Fruit fly (Drosophila melanogaster): ENCODE results near the gene aus.
A peak's percentile ranks its signal among the peaks of the same experiment; 100 is the strongest.

Gene aus

dm6 chr3R:21293833-21294232, 55.6 kb downstream of the aus start, which contains the start of gene SIFaR (continued):
- TF ChIP-seq Med (GFP tag) (peak; percentile 48), CG7786 (GFP tag; optimal IDR thresholded peaks at IDR 0.05) (no peak), odd (GFP tag; optimal IDR thresholded peaks at IDR 0.05) (no peak), CG1529 (GFP tag; optimal IDR thresholded peaks at IDR 0.05) (no peak), Dbx (GFP tag; IDR thresholded peaks at IDR 0.05) (0 out of 3 replicates have a peak, but pooled peaks have one; percentile 38)

DNA sequence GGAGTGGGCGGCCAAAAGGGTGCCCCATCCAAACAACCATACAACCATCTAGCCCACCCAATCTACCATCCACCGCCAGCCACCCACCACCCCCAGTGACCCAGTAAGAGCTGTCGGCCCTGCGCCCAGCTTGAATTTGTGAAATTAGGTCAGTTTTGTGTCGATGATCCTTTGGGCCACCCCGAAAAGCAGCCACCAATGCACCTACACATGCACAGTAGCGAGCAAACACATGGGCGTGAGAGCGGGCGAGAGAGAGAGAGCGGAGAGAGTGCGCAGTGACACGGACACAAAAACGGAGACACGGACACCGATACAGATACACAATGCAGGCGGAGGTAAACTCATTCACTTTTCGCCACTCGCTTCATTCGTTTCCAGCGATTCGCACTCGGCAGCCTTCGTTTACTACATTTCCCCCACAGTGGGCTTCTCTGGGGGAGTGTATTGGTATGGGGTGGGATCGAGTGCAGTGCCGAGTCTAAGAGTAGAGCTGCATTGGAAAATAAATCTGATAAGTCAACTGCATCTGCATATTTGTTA, 60.3 kb downstream of the aus start:
- TF ChIP-seq Atf6 (GFP tag; IDR thresholded peaks at IDR 0.05) (no peak), lbe (GFP tag; optimal IDR thresholded peaks at IDR 0.05) (no peak), hkb (optimal IDR thresholded peaks at IDR 0.05) (no peak), hkb (GFP tag; IDR thresholded peaks at IDR 0.05) (peak; percentile 42; the same call in 1 of the 2 replicates), abd-A (tag; optimal IDR thresholded peaks at IDR 0.05) (peak; percentile 49), z (GFP tag; IDR thresholded peaks at IDR 0.05) (0 out of 3 replicates have a peak, but pooled peaks have one; percentile 50), chinmo (GFP tag; IDR thresholded peaks at IDR 0.05; ENCODE audit: partially characterized antibody) (peak; percentile 80; the same call in 1 of the 4 replicates), ewg (GFP tag; optimal IDR thresholded peaks at IDR 0.05) (peak; percentile 84), CG34422 (GFP tag; IDR thresholded peaks at IDR 0.05) (0 out of 3 replicates have a peak, but pooled peaks have one; percentile 19), unc-4 (GFP tag; IDR thresholded peaks at IDR 0.05; ENCODE audit: partially characterized antibody) (0 out of 2 replicates have a peak, but pooled peaks have one; percentile 19), crol (GFP tag; IDR thresholded peaks at IDR 0.05) (0 out of 2 replicates have a peak, but pooled peaks have one; percentile 24), CG2199 (GFP tag; IDR thresholded peaks at IDR 0.05) (no peak), Trl (optimal IDR thresholded peaks at IDR 0.05) (peak; percentile 73), Trl (GFP tag; optimal IDR thresholded peaks at IDR 0.05) (no peak), cg (GFP tag; optimal IDR thresholded peaks at IDR 0.05) (peak; percentile 52), unpg (GFP tag; optimal IDR thresholded peaks at IDR 0.05) (no peak), Oli (tag; optimal IDR thresholded peaks at IDR 0.05) (no peak), Deaf1 (tag; optimal IDR thresholded peaks at IDR 0.05) (peak; percentile 93), CG10565 (GFP tag; optimal IDR thresholded peaks at IDR 0.05) (no peak), CG18599 (GFP tag; optimal IDR thresholded peaks at IDR 0.05) (no peak), shn (GFP tag; optimal IDR thresholded peaks at IDR 0.05) (no peak), Antp (GFP tag; optimal IDR thresholded peaks at IDR 0.05) (no peak), CG7556 (GFP tag; optimal IDR thresholded peaks at IDR 0.05) (no peak), nerfin-1 (tag; optimal IDR thresholded peaks at IDR 0.05) (peak; percentile 67), gt (GFP tag; IDR thresholded peaks at IDR 0.05) (no peak)

DNA sequence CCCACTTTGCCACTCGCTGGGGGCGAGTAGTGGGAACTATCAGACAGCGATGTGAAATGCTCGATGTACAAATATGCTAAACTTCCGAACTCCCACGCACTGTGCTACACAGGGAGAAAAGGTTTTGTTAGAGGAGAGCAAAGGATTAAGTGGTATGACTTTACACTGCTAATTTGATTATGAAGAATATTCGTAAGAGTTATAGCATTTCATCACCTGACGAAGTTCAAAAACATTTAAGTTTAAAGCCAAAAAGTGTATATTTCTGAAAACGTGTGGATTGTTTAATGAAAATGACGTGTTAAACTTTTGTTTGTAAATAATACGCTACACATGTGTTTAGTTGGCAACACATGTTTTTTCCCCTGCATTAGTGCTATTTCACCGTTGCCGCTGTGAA, 60.9 kb downstream of the aus start:
- TF ChIP-seq CG4854 (GFP tag; optimal IDR thresholded peaks at IDR 0.05) (no peak), CG17359 (tag; optimal IDR thresholded peaks at IDR 0.05) (no peak), toy (GFP tag; IDR thresholded peaks at IDR 0.05) (no peak), CG16863 (GFP tag; optimal IDR thresholded peaks at IDR 0.05) (no peak), CG12071 (GFP tag; optimal IDR thresholded peaks at IDR 0.05) (peak; percentile 6), CG7357 (GFP tag; IDR thresholded peaks at IDR 0.05) (no peak), CG10543 (GFP tag; optimal IDR thresholded peaks at IDR 0.05) (no peak), CG10654 (GFP tag; optimal IDR thresholded peaks at IDR 0.05) (no peak), Ptx1 (GFP tag; IDR thresholded peaks at IDR 0.05) (no peak), nau (GFP tag; optimal IDR thresholded peaks at IDR 0.05) (no peak), Xbp1 (GFP tag; optimal IDR thresholded peaks at IDR 0.05) (no peak), CG31388 (GFP tag; optimal IDR thresholded peaks at IDR 0.05) (no peak), yki (optimal IDR thresholded peaks at IDR 0.05) (no peak), Optix (GFP tag; IDR thresholded peaks at IDR 0.05) (no peak), CoRest (tag; optimal IDR thresholded peaks at IDR 0.05) (peak; percentile 15), slou (GFP tag; optimal IDR thresholded peaks at IDR 0.05) (no peak), CG3065 (GFP tag; optimal IDR thresholded peaks at IDR 0.05) (no peak), gfzf (GFP tag; optimal IDR thresholded peaks at IDR 0.05) (no peak), Hey (tag; optimal IDR thresholded peaks at IDR 0.05) (no peak), pum (GFP tag; optimal IDR thresholded peaks at IDR 0.05) (no peak), Ssrp (tag; optimal IDR thresholded peaks at IDR 0.05) (no peak)

Measured in whole organism, embryonic.